Fruit fly (Drosophila melanogaster) whole organism, pupa: ENCODE data around the gene CG11658.

Experiments used
- CG12605 ChIP-seq: fragments of 200-800 bp; sonication (Bioruptor generic); IDR thresholded peaks from 2 replicates; pipeline ENCODE4 v1.3.6; 2022; ENCODE audit warnings: missing biosample characterization, missing genetic modification characterization
- CG32121 ChIP-seq: fragments of 200-800 bp; sonication (Bioruptor generic); IDR thresholded peaks from 2 replicates; pipeline ENCODE4 v1.3.6; 2022; ENCODE audit warnings: missing biosample characterization, missing genetic modification characterization
- CG4496 ChIP-seq: fragments of 200-800 bp; sonication (Bioruptor generic); IDR thresholded peaks from 3 replicates; pipeline ENCODE4 v1.3.6; 2022; ENCODE audit warnings: missing biosample characterization, missing genetic modification characterization
- fd96Ca ChIP-seq: fragments of 200-800 bp; sonication (Bioruptor generic); IDR thresholded peaks from 3 replicates; pipeline ENCODE4 v1.3.6; 2022; ENCODE audit warnings: missing biosample characterization, missing genetic modification characterization
- rn ChIP-seq: fragments of 200-800 bp; sonication (Bioruptor generic); IDR thresholded peaks from 2 replicates; pipeline ENCODE4 v1.3.6; 2022; ENCODE audit warnings: missing biosample characterization, missing genetic modification characterization

DNA sequence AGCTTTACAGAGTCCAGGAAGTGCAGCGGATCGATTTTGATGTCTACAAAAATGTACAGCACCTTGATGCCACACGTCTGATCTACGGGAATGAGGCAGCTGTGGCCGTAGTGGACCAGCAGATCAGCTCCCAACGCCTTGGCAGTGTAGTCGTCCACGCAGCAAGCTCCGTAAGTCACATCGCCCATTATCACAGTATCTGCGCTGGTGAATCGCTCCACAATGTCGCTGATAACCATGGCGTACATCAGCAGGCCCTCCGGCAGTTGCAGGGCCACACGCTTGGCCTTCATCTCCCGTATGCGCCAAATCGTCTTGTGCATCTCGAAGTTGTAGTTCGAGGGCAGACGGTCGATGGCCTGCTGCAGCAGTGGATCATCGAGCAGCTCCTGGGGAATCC, 13.3 kb downstream of the CG11658 start:
- no peak for TF ChIP-seq CG12605 (GFP tag; lab: Robert Waterston, UW)
- TF ChIP-seq fd96Ca (GFP tag; lab: Robert Waterston, UW), result no peak
- no peak for TF ChIP-seq CG4496 (GFP tag; lab: Robert Waterston, UW)
- TF ChIP-seq CG32121 (GFP tag; lab: Robert Waterston, UW), result no peak
- no peak for TF ChIP-seq rn
